Worm (Caenorhabditis elegans): Measurements from ENCODE around the gene F19C7.8.

DNA sequence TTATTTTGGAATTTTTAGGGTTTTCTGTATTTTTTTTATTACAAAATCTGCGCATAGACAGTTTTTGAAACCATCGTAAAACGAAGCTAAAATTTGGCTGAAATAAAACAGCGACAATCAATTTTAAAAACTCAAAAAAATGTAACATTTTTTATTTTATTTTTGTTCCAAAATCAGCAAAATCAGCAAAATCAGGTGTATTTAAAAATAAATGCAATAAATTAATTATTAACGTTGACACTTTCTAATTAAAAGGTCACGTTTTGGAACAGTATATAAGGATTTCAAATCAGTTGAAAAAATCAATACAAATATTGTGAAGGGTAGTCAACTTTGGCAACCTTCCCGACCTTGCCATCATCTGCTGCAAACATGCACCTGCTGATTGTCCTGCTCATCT is 4.5 kb downstream of the F19C7.8 start, which contains the start of gene R105.1:
- TF ChIP-seq skn-1 (tag; optimal IDR thresholded peaks at IDR 0.05) (no peak), R02D3.7 (tag; optimal IDR thresholded peaks at IDR 0.05) (no peak), ceh-82 (tag; optimal IDR thresholded peaks at IDR 0.05) (no peak), ama-1 (optimal IDR thresholded peaks at IDR 0.05) (no peak)

Data from whole organism, L3 larva.